Fruit fly (Drosophila melanogaster) whole organism, embryonic: Measurements from ENCODE around the gene JMJD5.

Experiments used
- Atf3 ChIP-seq: fragments of 200-800 bp; sonication (Bioruptor generic); optimal IDR thresholded peaks from 3 replicates; lab custom pipeline; 2016; ENCODE audit warnings: missing biosample characterization, missing genetic modification characterization
- CG11504 ChIP-seq: fragments of 200-800 bp; sonication (Bioruptor generic); optimal IDR thresholded peaks from 3 replicates; lab custom pipeline; 2019; ENCODE audit warnings: missing biosample characterization, mild to moderate bottlenecking, missing genetic modification characterization, moderate library complexity
- CG12769 ChIP-seq: fragments of 200-800 bp; sonication (Bioruptor generic); optimal IDR thresholded peaks from 2 replicates; lab custom pipeline; 2019; ENCODE audit warnings: missing biosample characterization, mild to moderate bottlenecking, missing genetic modification characterization, moderate library complexity
- CG13624 ChIP-seq: fragments of 200-800 bp; sonication (Bioruptor generic); optimal IDR thresholded peaks from 2 replicates; lab custom pipeline; 2016; ENCODE audit warnings: missing biosample characterization, missing genetic modification characterization
- CG14667 ChIP-seq: fragments of 200-800 bp; sonication (Bioruptor generic); IDR thresholded peaks from 2 replicates; pipeline ENCODE4 v1.3.6; 2022; ENCODE audit warnings: missing biosample characterization, missing genetic modification characterization
- CG15269 ChIP-seq: fragments of 200-800 bp; sonication (Bioruptor generic); optimal IDR thresholded peaks from 2 replicates; lab custom pipeline; 2018; ENCODE audit warnings: missing biosample characterization, mild to moderate bottlenecking, missing genetic modification characterization, moderate library complexity
- CG16779 ChIP-seq: fragments of 200-800 bp; sonication (Bioruptor generic); IDR thresholded peaks from 2 replicates; pipeline ENCODE4 v1.3.6; 2022; ENCODE audit warnings: missing biosample characterization, missing genetic modification characterization
- CG18599 ChIP-seq: fragments of 200-800 bp; sonication (Bioruptor generic); optimal IDR thresholded peaks from 3 replicates; lab custom pipeline; 2017; ENCODE audit warnings: missing biosample characterization, missing genetic modification characterization, mild to moderate bottlenecking, moderate library complexity, missing genetic modification reagents
- CG18764 ChIP-seq: fragments of 200-800 bp; sonication (Bioruptor generic); optimal IDR thresholded peaks from 3 replicates; lab custom pipeline; 2016; ENCODE audit warnings: missing biosample characterization, missing genetic modification characterization
- CG2202 ChIP-seq: fragments of 200-800 bp; sonication (Bioruptor generic); optimal IDR thresholded peaks from 2 replicates; lab custom pipeline; 2018; ENCODE audit warnings: missing biosample characterization, mild to moderate bottlenecking, missing genetic modification characterization
- CG3065 ChIP-seq: fragments of 200-800 bp; sonication (Bioruptor generic); optimal IDR thresholded peaks from 2 replicates; lab custom pipeline; 2016; ENCODE audit warnings: missing biosample characterization, missing genetic modification characterization
- CG31441 ChIP-seq: fragments of 200-800 bp; sonication (Bioruptor generic); IDR thresholded peaks from 2 replicates; pipeline ENCODE4 v1.3.6; 2022; ENCODE audit warnings: missing biosample characterization, missing genetic modification characterization
- CG32767 ChIP-seq: fragments of 200-800 bp; sonication (Bioruptor generic); IDR thresholded peaks from 2 replicates; pipeline ENCODE4 v1.3.6; 2022; ENCODE audit warnings: missing biosample characterization, missing genetic modification characterization
- CG3726 ChIP-seq: fragments of 200-800 bp; sonication (Bioruptor generic); IDR thresholded peaks from 3 replicates; pipeline ENCODE4, ENCODE4 v1.3.6; 2022; ENCODE audit warnings: missing biosample characterization, missing genetic modification characterization
- CG4730 ChIP-seq: fragments of 200-800 bp; sonication (Bioruptor generic); IDR thresholded peaks from 2 replicates; pipeline ENCODE4 v1.3.6; 2022; ENCODE audit warnings: missing biosample characterization, missing genetic modification characterization
- CG5180 ChIP-seq: fragments of 200-800 bp; sonication (Bioruptor generic); optimal IDR thresholded peaks from 3 replicates; lab custom pipeline; 2017; ENCODE audit warnings: missing biosample characterization, missing genetic modification characterization, mild to moderate bottlenecking, moderate library complexity, missing genetic modification reagents
- CG6175 ChIP-seq: fragments of 200-800 bp; sonication (Bioruptor generic); IDR thresholded peaks from 3 replicates; pipeline ENCODE4 v1.3.6; 2022; ENCODE audit warnings: missing biosample characterization, missing genetic modification characterization
- CG6765 ChIP-seq: fragments of 200-800 bp; sonication (Bioruptor generic); optimal IDR thresholded peaks from 3 replicates; lab custom pipeline; 2017; ENCODE audit warnings: missing biosample characterization, mild to moderate bottlenecking, missing genetic modification characterization
- CG7372 ChIP-seq: fragments of 200-800 bp; sonication (Bioruptor generic); IDR thresholded peaks from 2 replicates; pipeline ENCODE4 v1.3.6; 2022; ENCODE audit warnings: missing biosample characterization, missing genetic modification characterization
- D19A ChIP-seq: fragments of 200-800 bp; optimal IDR thresholded peaks from 3 replicates; lab custom pipeline; 2019; ENCODE audit warnings: missing biosample characterization, mild to moderate bottlenecking, missing genetic modification characterization, moderate library complexity
- Doc3 ChIP-seq: fragments of 200-800 bp; sonication (Bioruptor generic); IDR thresholded peaks from 3 replicates; pipeline ENCODE4 v1.3.6; 2022; ENCODE audit warnings: missing biosample characterization, missing genetic modification characterization; ENCODE audit not compliant: partially characterized antibody
- HLHmδ ChIP-seq: fragments of 200-800 bp; sonication (Bioruptor generic); optimal IDR thresholded peaks from 2 replicates; lab custom pipeline; 2018; ENCODE audit warnings: missing biosample characterization, mild to moderate bottlenecking, missing genetic modification characterization, moderate library complexity
- Hey ChIP-seq: fragments of 200-800 bp; sonication (Bioruptor generic); optimal IDR thresholded peaks from 3 replicates; lab custom pipeline; 2018; ENCODE audit warnings: missing biosample characterization, mild to moderate bottlenecking, missing genetic modification characterization
- Hmx ChIP-seq: fragments of 200-800 bp; sonication (Bioruptor generic); optimal IDR thresholded peaks from 2 replicates; lab custom pipeline; 2016; ENCODE audit warnings: missing biosample characterization, missing genetic modification characterization
- Hr78 ChIP-seq, 2 experiments: fragments of 200-800 bp in 1 of 2; fragments of >200 bp in 1 of 2; sonication (Bioruptor generic) in 1 of 2; optimal IDR thresholded peaks; 2 replicates each; lab custom pipeline; 2017 to 2019; ENCODE audit warnings: missing biosample characterization in 2 of 2, missing genetic modification characterization in 2 of 2, mild to moderate bottlenecking in 1 of 2, moderate library complexity in 1 of 2
- Lhr ChIP-seq: fragments of 200-800 bp; sonication (Bioruptor generic); optimal IDR thresholded peaks from 3 replicates; lab custom pipeline; 2017; ENCODE audit warnings: mild to moderate bottlenecking, missing biosample characterization, missing genetic modification reagents, missing genetic modification characterization
- Nf-YA ChIP-seq: fragments of 200-800 bp; sonication (Bioruptor generic); IDR thresholded peaks from 2 replicates; pipeline ENCODE4 v1.3.6; 2022; ENCODE audit warnings: missing biosample characterization, missing genetic modification characterization
- Nf-YC ChIP-seq: fragments of 200-800 bp; optimal IDR thresholded peaks from 3 replicates; lab custom pipeline; 2019; ENCODE audit warnings: missing biosample characterization, mild to moderate bottlenecking, missing genetic modification characterization, moderate library complexity
- NfI ChIP-seq: fragments of 200-800 bp; sonication (Bioruptor generic); optimal IDR thresholded peaks from 3 replicates; lab custom pipeline; 2018; ENCODE audit warnings: missing biosample characterization, mild to moderate bottlenecking, missing genetic modification characterization, moderate library complexity
- Oaz ChIP-seq: fragments of 200-800 bp; sonication (Bioruptor generic); IDR thresholded peaks from 2 replicates; pipeline ENCODE4 v1.3.6; 2022; ENCODE audit warnings: missing biosample characterization, missing genetic modification characterization
- Optix ChIP-seq: fragments of 200-800 bp; sonication (Bioruptor generic); IDR thresholded peaks from 3 replicates; pipeline ENCODE4 v1.3.6; 2022; ENCODE audit warnings: missing biosample characterization, missing genetic modification characterization
- Sox102F ChIP-seq: fragments of 200-800 bp; sonication (Bioruptor generic); optimal IDR thresholded peaks from 2 replicates; lab custom pipeline; 2018; ENCODE audit warnings: missing biosample characterization, mild to moderate bottlenecking, missing genetic modification characterization, moderate library complexity
- Sry-δ ChIP-seq: fragments of 200-800 bp; sonication (Bioruptor generic); optimal IDR thresholded peaks from 2 replicates; lab custom pipeline; 2016; ENCODE audit warnings: missing biosample characterization, missing genetic modification characterization
- Stat92E ChIP-seq, 3 experiments: fragments of >200 bp in 2 of 3; fragments of 200-800 bp in 1 of 3; sonication (Bioruptor generic) in 1 of 3; optimal IDR thresholded peaks; 2 replicates each; lab custom pipeline; 2017 to 2019; ENCODE audit warnings: missing biosample characterization in 3 of 3, missing genetic modification characterization in 3 of 3, mild to moderate bottlenecking in 1 of 3, moderate library complexity in 1 of 3
- TFAM ChIP-seq: fragments of 200-800 bp; sonication (Bioruptor generic); optimal IDR thresholded peaks from 2 replicates; lab custom pipeline; 2017; ENCODE audit warnings: missing biosample characterization, missing genetic modification characterization, inconsistent platforms
- Xrp1 ChIP-seq: fragments of 200-800 bp; sonication (Bioruptor generic); IDR thresholded peaks from 2 replicates; pipeline ENCODE4 v1.3.6; 2022; ENCODE audit warnings: missing biosample characterization, missing genetic modification characterization
- aop ChIP-seq: fragments of 200-800 bp; sonication (Bioruptor generic); IDR thresholded peaks from 2 replicates; pipeline ENCODE4 v1.3.6; 2022; ENCODE audit warnings: missing biosample characterization, missing genetic modification characterization
- bsh ChIP-seq, 2 experiments: fragments of 200-800 bp; sonication (Bioruptor generic); optimal IDR thresholded peaks; 2 replicates each; lab custom pipeline; 2017 to 2018; ENCODE audit warnings: mild to moderate bottlenecking in 2 of 2, missing biosample characterization in 2 of 2, missing genetic modification characterization in 2 of 2, moderate library complexity in 1 of 2
- chif ChIP-seq, 2 experiments: fragments of 200-800 bp; sonication (Bioruptor generic); optimal IDR thresholded peaks; 3 replicates each; lab custom pipeline; 2016; ENCODE audit warnings: missing biosample characterization in 2 of 2, missing genetic modification characterization in 2 of 2
- fd3F ChIP-seq: fragments of 200-800 bp; sonication (Bioruptor generic); optimal IDR thresholded peaks from 2 replicates; lab custom pipeline; 2018; ENCODE audit warnings: missing biosample characterization, mild to moderate bottlenecking, missing genetic modification characterization, moderate library complexity
- jigr1 ChIP-seq: fragments of 200-800 bp; sonication (Bioruptor generic); IDR thresholded peaks from 3 replicates; pipeline ENCODE4 v1.3.6; 2022; ENCODE audit warnings: missing biosample characterization, missing genetic modification characterization
- mam ChIP-seq: fragments of 200-800 bp; sonication (Bioruptor generic); optimal IDR thresholded peaks from 3 replicates; lab custom pipeline; 2016; ENCODE audit warnings: missing biosample characterization, missing genetic modification characterization
- pfk ChIP-seq: fragments of 200-800 bp; sonication (Bioruptor generic); optimal IDR thresholded peaks from 2 replicates; lab custom pipeline; 2018; ENCODE audit warnings: missing biosample characterization, mild to moderate bottlenecking, missing genetic modification characterization, moderate library complexity
- pum ChIP-seq: fragments of 200-800 bp; sonication (Bioruptor generic); optimal IDR thresholded peaks from 2 replicates; lab custom pipeline; 2016; ENCODE audit warnings: missing biosample characterization, missing genetic modification characterization
- rib ChIP-seq: fragments of 200-800 bp; sonication (Bioruptor generic); IDR thresholded peaks from 2 replicates; pipeline ENCODE4 v1.3.6; 2022; ENCODE audit warnings: missing biosample characterization, missing genetic modification characterization
- schlank ChIP-seq: fragments of 200-800 bp; sonication (Bioruptor generic); optimal IDR thresholded peaks from 2 replicates; lab custom pipeline; 2018; ENCODE audit warnings: missing biosample characterization, mild to moderate bottlenecking, missing genetic modification characterization
- sima ChIP-seq: fragments of 200-800 bp; sonication (Bioruptor generic); optimal IDR thresholded peaks from 2 replicates; lab custom pipeline; 2016; ENCODE audit warnings: missing biosample characterization, missing genetic modification characterization
- slp2 ChIP-seq: fragments of 200-800 bp; sonication (Bioruptor generic); optimal IDR thresholded peaks from 2 replicates; lab custom pipeline; 2016; ENCODE audit warnings: missing biosample characterization, missing genetic modification characterization
- so ChIP-seq: fragments of 200-800 bp; sonication (Bioruptor generic); IDR thresholded peaks from 3 replicates; pipeline ENCODE4 v1.3.6; 2022; ENCODE audit warnings: missing biosample characterization, missing genetic modification characterization
- unc-4 ChIP-seq: fragments of 200-800 bp; sonication (Bioruptor generic); IDR thresholded peaks from 2 replicates; pipeline ENCODE4 v1.3.6; 2022; ENCODE audit warnings: missing biosample characterization, missing genetic modification characterization; ENCODE audit not compliant: partially characterized antibody
- yki ChIP-seq: fragments of >200 bp; optimal IDR thresholded peaks from 3 replicates; lab custom pipeline; 2018

Gene JMJD5

dm6 chr3L:851061-851460 is 9.9 kb upstream of the JMJD5 start, which contains the start of gene Dci (continued):
- TF ChIP-seq Oaz, result peak; percentile 59
- TF ChIP-seq CG4730 (GFP tag; lab: Robert Waterston, UW), result peak; percentile 41
- 0 out of 2 replicates have a peak, but pooled peaks have one; percentile 10 for TF ChIP-seq rib (GFP tag; lab: Robert Waterston, UW)
- peak; percentile 48 for TF ChIP-seq CG18764
- no peak for TF ChIP-seq CG12769 (tag; lab: Kevin White, UChicago)
- TF ChIP-seq CG11504, result no peak
- TF ChIP-seq so, result peak; percentile 57; the same call in 1 of the 3 replicates
- peak; percentile 14 for TF ChIP-seq CG2202
- no peak for TF ChIP-seq CG6765 (GFP tag; lab: Kevin White, UChicago)
- peak; percentile 74 for TF ChIP-seq Sry-δ (GFP tag; lab: Kevin White, UChicago)
- peak; percentile 78 for TF ChIP-seq Xrp1
- TF ChIP-seq bsh (GFP tag; optimal IDR thresholded peaks at IDR 0.05; lab: Kevin White, UChicago), result peak in 1 of 2 experiments; percentile 73
- no peak for TF ChIP-seq Hey
- peak; percentile 62; the same call in 1 of the 2 replicates for TF ChIP-seq CG32767 (GFP tag; lab: Robert Waterston, UW)
- TF ChIP-seq jigr1, result peak; percentile 48; the same call in 1 of the 3 replicates
- TF ChIP-seq fd3F (GFP tag; lab: Kevin White, UChicago), result peak; percentile 22
- TF ChIP-seq Sox102F (GFP tag; lab: Kevin White, UChicago), result peak; percentile 75
- TF ChIP-seq pum (GFP tag; lab: Kevin White, UChicago), result peak; percentile 57
- peak; percentile 56 for TF ChIP-seq NfI (GFP tag; lab: Kevin White, UChicago)
- peak; percentile 27 for TF ChIP-seq Lhr (GFP tag; lab: Kevin White, UChicago)
- TF ChIP-seq schlank (tag; lab: Kevin White, UChicago), result no peak
- TF ChIP-seq sima (GFP tag; lab: Kevin White, UChicago), result no peak
- no peak for TF ChIP-seq Nf-YC (tag; lab: Kevin White, UChicago)
- no peak for TF ChIP-seq CG6175 (GFP tag; lab: Robert Waterston, UW)
- TF ChIP-seq Hmx (GFP tag; lab: Kevin White, UChicago), result no peak
- peak; percentile 82 for TF ChIP-seq unc-4
- TF ChIP-seq pfk, result no peak
- no peak for TF ChIP-seq TFAM
- TF ChIP-seq CG3065 (GFP tag; lab: Kevin White, UChicago), result no peak
- TF ChIP-seq CG7372 (GFP tag; lab: Robert Waterston, UW), result peak; percentile 61
- TF ChIP-seq mam (GFP tag; lab: Kevin White, UChicago), result peak; percentile 89
- peak; percentile 55 for TF ChIP-seq CG14667 (GFP tag; lab: Robert Waterston, UW)
- no peak for TF ChIP-seq HLHmδ (GFP tag; lab: Kevin White, UChicago)
- peak; percentile 74 for TF ChIP-seq CG31441 (GFP tag; lab: Robert Waterston, UW)
- TF ChIP-seq chif (GFP tag; optimal IDR thresholded peaks at IDR 0.05; lab: Kevin White, UChicago), result peak; percentile 72 to 73
- no peak for TF ChIP-seq D19A
- peak; percentile 57; the same call in 2 of the 3 replicates for TF ChIP-seq CG3726 (GFP tag; lab: Robert Waterston, UW)
- TF ChIP-seq Nf-YA, result peak; percentile 33; the same call in 1 of the 2 replicates
- TF ChIP-seq CG13624 (GFP tag; lab: Kevin White, UChicago), result peak; percentile 71
- TF ChIP-seq Doc3 (GFP tag; lab: Robert Waterston, UW), result peak; percentile 92
- TF ChIP-seq CG16779 (GFP tag; lab: Robert Waterston, UW), result no peak
- peak; percentile 82 for TF ChIP-seq Optix (GFP tag; lab: Robert Waterston, UW)
- no peak for TF ChIP-seq CG15269 (tag; lab: Kevin White, UChicago)
- peak in 1 of 2 experiments; percentile 69 for TF ChIP-seq Hr78 (GFP tag; optimal IDR thresholded peaks at IDR 0.05; lab: Kevin White, UChicago)
- TF ChIP-seq slp2 (GFP tag; lab: Kevin White, UChicago), result peak; percentile 67
- no peak for TF ChIP-seq Stat92E (GFP tag; optimal IDR thresholded peaks at IDR 0.05; lab: Kevin White, UChicago)
- no peak for TF ChIP-seq CG5180
- no peak for TF ChIP-seq aop (GFP tag; lab: Robert Waterston, UW)
- peak; percentile 72 for TF ChIP-seq CG18599
- TF ChIP-seq yki (lab: Kevin White, UChicago), result no peak
- peak; percentile 57 for TF ChIP-seq Atf3 (GFP tag; lab: Kevin White, UChicago)
